Worm (Caenorhabditis elegans): Measurements from ENCODE around the gene F55H2.7.

DNA sequence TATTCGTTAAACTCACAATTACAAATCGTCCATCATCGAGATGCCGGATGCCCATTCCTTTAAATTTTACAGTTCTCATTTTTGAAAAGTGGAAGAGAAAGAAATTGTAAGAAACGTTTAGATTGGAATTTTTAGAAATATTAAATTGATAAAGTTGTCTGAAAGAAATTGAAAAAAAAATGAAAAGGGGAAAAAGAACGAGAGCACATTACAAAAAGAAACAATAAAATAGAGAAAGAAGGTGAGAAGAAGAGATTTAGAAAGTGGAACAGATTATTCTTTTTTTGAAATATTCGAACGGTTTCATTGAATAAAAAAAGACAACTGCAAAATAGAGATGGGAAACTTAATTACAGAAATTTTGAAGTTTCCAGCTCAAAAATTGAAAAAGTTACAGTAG, 45.1 kb upstream of the F55H2.7 start, which contains the start of gene C48B4.8:
- TF ChIP-seq egl-43 (GFP tag; IDR thresholded peaks at IDR 0.05) (no peak), skn-1 (tag; optimal IDR thresholded peaks at IDR 0.05) (no peak), hmg-1.1 (GFP tag; IDR thresholded peaks at IDR 0.05) (no peak), lim-7 (GFP tag; IDR thresholded peaks at IDR 0.05) (no peak), ces-1 (GFP tag; optimal IDR thresholded peaks at IDR 0.05) (no peak)

All from whole organism, L4 larva.